Worm (Caenorhabditis elegans): ENCODE results near the gene idpc-5.

Gene idpc-5

DNA sequence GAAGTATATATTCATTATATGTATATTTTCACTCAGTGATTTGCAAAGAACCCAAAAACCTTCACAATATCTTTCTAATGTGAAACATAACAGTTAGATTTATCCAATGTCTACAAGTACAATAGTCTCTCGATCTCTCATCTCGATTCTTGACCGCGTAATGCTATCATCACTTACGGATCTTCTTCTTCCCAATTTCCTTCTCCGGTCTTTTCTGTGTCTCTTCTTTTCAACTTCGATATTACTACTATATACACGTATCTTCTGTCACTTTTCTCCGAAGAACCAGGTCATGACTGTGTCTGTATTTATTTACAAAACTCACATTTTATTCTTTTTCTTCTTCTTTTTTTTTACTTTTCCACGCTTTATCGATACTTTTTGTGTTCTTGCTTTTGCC is 34.2 kb downstream of the idpc-5 start (continued):
- TF ChIP-seq nhr-28 (tag; optimal IDR thresholded peaks at IDR 0.05) (no peak), fkh-4 (tag; optimal IDR thresholded peaks at IDR 0.05; ENCODE audit: borderline replicate concordance) (no peak), efl-3 (GFP tag; optimal IDR thresholded peaks at IDR 0.05) (no peak), nhr-90 (tag; optimal IDR thresholded peaks at IDR 0.05; ENCODE audit: poor library complexity) (no peak), mdl-1 (tag; optimal IDR thresholded peaks at IDR 0.05) (no peak), nhr-47 (tag; optimal IDR thresholded peaks at IDR 0.05) (no peak), snu-23 (GFP tag; optimal IDR thresholded peaks at IDR 0.05) (peak; percentile 34), blmp-1 (tag; optimal IDR thresholded peaks at IDR 0.05) (peak; percentile 68), hlh-17 (GFP tag; optimal IDR thresholded peaks at IDR 0.05; ENCODE audit: borderline replicate concordance) (no peak), aly-2 (tag; optimal IDR thresholded peaks at IDR 0.05) (no peak), pqm-1 (tag; optimal IDR thresholded peaks at IDR 0.05) (no peak), dpl-1 (GFP tag; optimal IDR thresholded peaks at IDR 0.05) (no peak), nhr-71 (tag; optimal IDR thresholded peaks at IDR 0.05) (peak; percentile 5), ces-1 (GFP tag; optimal IDR thresholded peaks at IDR 0.05) (no peak), nhr-237 (tag; optimal IDR thresholded peaks at IDR 0.05) (no peak), nhr-20 (tag; optimal IDR thresholded peaks at IDR 0.05) (peak; percentile 22)

DNA sequence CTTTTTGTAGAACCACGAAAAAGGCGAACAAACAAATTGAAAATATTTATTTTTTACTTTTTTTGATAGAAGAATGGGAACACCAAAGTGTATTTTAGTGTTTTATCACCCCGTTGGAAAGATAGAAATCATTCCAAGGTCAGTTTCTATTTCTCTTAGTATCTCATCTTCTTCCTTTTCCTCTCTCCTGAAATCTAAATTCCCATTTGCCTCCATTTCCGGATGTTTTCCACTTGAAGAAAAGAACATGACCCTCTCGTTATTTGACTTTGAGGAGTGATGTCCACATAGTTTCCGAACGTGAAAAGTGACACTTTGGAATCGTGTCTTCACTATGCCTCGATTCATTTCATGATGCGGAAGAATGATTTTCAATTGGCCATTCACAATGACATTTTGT is 35.1 kb downstream of the idpc-5 start:
- TF ChIP-seq jun-1 (tag; optimal IDR thresholded peaks at IDR 0.05) (no peak), unc-62 (GFP tag; optimal IDR thresholded peaks at IDR 0.05) (no peak), mef-2 (tag; optimal IDR thresholded peaks at IDR 0.05) (no peak), lin-14 (GFP tag; optimal IDR thresholded peaks at IDR 0.05) (peak; percentile 19), blmp-1 (tag; optimal IDR thresholded peaks at IDR 0.05) (peak; percentile 77), tbx-2 (tag; optimal IDR thresholded peaks at IDR 0.05) (no peak), ama-1 (optimal IDR thresholded peaks at IDR 0.05) (no peak), unc-86 (tag; optimal IDR thresholded peaks at IDR 0.05) (no peak), efl-1 (optimal IDR thresholded peaks at IDR 0.05) (no peak), efl-1 (GFP tag; optimal IDR thresholded peaks at IDR 0.05 in 1 of 2) (peak in 1 of 2 experiments; percentile 21), hlh-17 (GFP tag; optimal IDR thresholded peaks at IDR 0.05; ENCODE audit: borderline replicate concordance) (no peak), nhr-85 (tag) (peak; percentile 12), F16B12.6 (tag; optimal IDR thresholded peaks at IDR 0.05) (no peak), nhr-90 (tag; optimal IDR thresholded peaks at IDR 0.05; ENCODE audit: poor library complexity) (no peak), egl-27 (tag; optimal IDR thresholded peaks at IDR 0.05) (no peak), hlh-4 (tag; optimal IDR thresholded peaks at IDR 0.05) (no peak), elt-3 (tag; optimal IDR thresholded peaks at IDR 0.05) (peak in 1 of 6 experiments; percentile 26)

DNA sequence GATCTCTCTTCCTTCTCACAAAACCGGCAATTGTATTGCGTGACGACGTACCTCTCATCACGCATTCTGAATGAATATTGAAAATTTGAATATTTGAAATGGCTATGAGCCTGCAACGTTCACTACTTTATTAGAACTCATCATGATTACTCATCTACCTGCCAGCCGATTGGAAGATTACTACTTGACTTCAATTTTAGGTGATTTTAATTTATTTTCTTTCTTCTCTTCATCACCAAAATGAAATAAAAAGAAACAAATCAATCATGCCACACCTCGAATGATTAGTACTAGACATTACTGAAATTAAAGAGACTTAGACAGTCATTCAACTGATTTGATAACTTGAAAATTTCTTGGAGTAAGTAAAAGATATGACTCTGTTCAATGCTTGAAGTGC is 38.5 kb downstream of the idpc-5 start:
- TF ChIP-seq hpl-2 (GFP tag; optimal IDR thresholded peaks at IDR 0.05) (no peak), nhr-85 (tag) (peak; percentile 52), elt-3 (tag; optimal IDR thresholded peaks at IDR 0.05) (peak in 2 of 6 experiments; percentile 7 to 41), blmp-1 (tag; optimal IDR thresholded peaks at IDR 0.05) (peak; percentile 51), lin-14 (GFP tag; optimal IDR thresholded peaks at IDR 0.05) (peak; percentile 28)

- no peak for TF ChIP-seq nhr-84 (tag; optimal IDR thresholded peaks at IDR 0.05)
- TF ChIP-seq swsn-7 (tag; optimal IDR thresholded peaks at IDR 0.05): no peak
- no peak for TF ChIP-seq snu-23 (GFP tag; optimal IDR thresholded peaks at IDR 0.05)
- no peak for TF ChIP-seq nhr-237 (tag; optimal IDR thresholded peaks at IDR 0.05)
- TF ChIP-seq nhr-90 (tag; optimal IDR thresholded peaks at IDR 0.05; ENCODE audit: poor library complexity): no peak
- no peak for TF ChIP-seq mab-9 (GFP tag; IDR thresholded peaks at IDR 0.05)
- TF ChIP-seq unc-130 (tag; optimal IDR thresholded peaks at IDR 0.05): no peak
- TF ChIP-seq zip-4 (GFP tag; optimal IDR thresholded peaks at IDR 0.05): no peak
- TF ChIP-seq nhr-28 (tag; optimal IDR thresholded peaks at IDR 0.05): no peak
- no peak for TF ChIP-seq mdl-1 (tag; optimal IDR thresholded peaks at IDR 0.05)
- no peak for TF ChIP-seq nhr-77 (tag; optimal IDR thresholded peaks at IDR 0.05)
- TF ChIP-seq fkh-4 (tag; optimal IDR thresholded peaks at IDR 0.05; ENCODE audit: borderline replicate concordance): no peak
- no peak for TF ChIP-seq lin-14 (GFP tag; optimal IDR thresholded peaks at IDR 0.05)
These were observed 39.5 kb downstream of the idpc-5 start, which contains the start of gene K09G1.1 for ce11 chrV:9583323-9583644. TSS of gene K09G1.1 (plus strand) at chrV:9583545.
